Fruit fly (Drosophila melanogaster): Measurements from ENCODE around the gene Plc21C.

DNA sequence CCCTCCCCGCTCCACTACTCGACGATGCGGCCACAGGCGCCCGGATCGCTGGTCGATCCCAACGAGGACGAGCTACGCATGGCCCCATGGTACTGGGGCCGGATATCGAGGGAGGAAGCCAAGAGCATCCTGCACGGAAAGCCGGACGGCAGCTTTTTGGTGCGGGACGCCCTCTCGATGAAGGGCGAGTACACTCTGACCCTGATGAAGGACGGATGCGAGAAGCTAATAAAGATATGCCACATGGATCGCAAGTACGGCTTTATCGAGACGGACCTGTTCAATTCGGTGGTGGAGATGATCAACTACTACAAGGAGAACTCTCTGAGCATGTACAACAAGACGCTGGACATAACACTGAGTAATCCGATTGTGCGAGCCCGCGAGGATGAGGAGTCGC, 6.7 kb upstream of the Plc21C start:
- TF ChIP-seq Pif1B (GFP tag; optimal IDR thresholded peaks at IDR 0.05) (no peak), CG8301 (tag; optimal IDR thresholded peaks at IDR 0.05) (no peak), CG8159 (tag; optimal IDR thresholded peaks at IDR 0.05) (no peak), CG13204 (GFP tag; optimal IDR thresholded peaks at IDR 0.05) (no peak), CG14655 (GFP tag; optimal IDR thresholded peaks at IDR 0.05) (no peak), EcR (GFP tag; optimal IDR thresholded peaks at IDR 0.05) (no peak), CG10348 (GFP tag; IDR thresholded peaks at IDR 0.05) (no peak), rn (GFP tag; IDR thresholded peaks at IDR 0.05) (no peak), fd96Ca (GFP tag; IDR thresholded peaks at IDR 0.05) (no peak; the same call in 2 of the 3 replicates), Ets98B (GFP tag; IDR thresholded peaks at IDR 0.05) (no peak), CG9948 (tag; optimal IDR thresholded peaks at IDR 0.05) (no peak), Pif1A (GFP tag; optimal IDR thresholded peaks at IDR 0.05) (no peak), gl (tag; optimal IDR thresholded peaks at IDR 0.05) (no peak)

Measured in whole organism, pupa.